Fruit fly (Drosophila melanogaster): ENCODE results near the gene Ddrgk1.

Gene Ddrgk1

DNA sequence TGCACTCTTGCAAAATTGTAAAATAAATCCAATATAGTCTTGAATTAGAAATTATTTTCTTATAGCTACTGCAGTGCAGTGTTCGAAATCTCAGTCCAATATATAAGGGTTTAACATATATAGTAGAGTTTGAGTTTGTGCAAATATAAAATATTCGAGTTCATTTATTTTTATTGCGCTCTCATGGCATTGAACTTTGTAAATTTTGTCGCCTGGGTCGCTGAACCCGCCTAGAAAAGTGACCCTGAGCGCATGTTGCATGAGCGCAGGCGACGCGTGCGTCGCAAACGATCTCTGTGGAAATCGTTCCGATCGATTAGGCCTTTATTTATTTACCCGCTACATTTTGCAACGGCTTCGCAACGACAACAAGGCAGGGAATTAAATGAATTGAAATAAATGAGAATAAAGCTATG lies 14.9 kb upstream of the Ddrgk1 start:
- TF ChIP-seq hb (GFP tag; IDR thresholded peaks at IDR 0.05; ENCODE audit: partially characterized antibody) (no peak), lilli (GFP tag; optimal IDR thresholded peaks at IDR 0.05) (peak; percentile 30), lola (GFP tag; optimal IDR thresholded peaks at IDR 0.05) (peak in 1 of 3 experiments; percentile 66), disco-r (GFP tag; optimal IDR thresholded peaks at IDR 0.05) (no peak), NfI (GFP tag; optimal IDR thresholded peaks at IDR 0.05) (peak; percentile 19), CG12769 (tag; optimal IDR thresholded peaks at IDR 0.05) (no peak), CG12391 (tag; optimal IDR thresholded peaks at IDR 0.05) (peak; percentile 66), CG43689 (GFP tag; IDR thresholded peaks at IDR 0.05) (no peak), Bteb2 (GFP tag; optimal IDR thresholded peaks at IDR 0.05) (no peak), lbe (GFP tag; optimal IDR thresholded peaks at IDR 0.05) (no peak), Bgb (GFP tag; IDR thresholded peaks at IDR 0.05; ENCODE audit: partially characterized antibody) (no peak), CG18476 (GFP tag; optimal IDR thresholded peaks at IDR 0.05) (peak; percentile 29), ewg (GFP tag; optimal IDR thresholded peaks at IDR 0.05) (peak; percentile 12), Dip2 (GFP tag; IDR thresholded peaks at IDR 0.05) (no peak), grau (tag; optimal IDR thresholded peaks at IDR 0.05) (peak; percentile 40), fd102C (GFP tag; optimal IDR thresholded peaks at IDR 0.05) (no peak), CG17829 (tag; optimal IDR thresholded peaks at IDR 0.05) (peak; percentile 23), D19B (GFP tag; optimal IDR thresholded peaks at IDR 0.05) (no peak), ham (GFP tag; IDR thresholded peaks at IDR 0.05) (no peak), vnd (GFP tag; IDR thresholded peaks at IDR 0.05; ENCODE audit: partially characterized antibody) (no peak), Ptx1 (GFP tag; IDR thresholded peaks at IDR 0.05) (peak; percentile 39), bcd (GFP tag; optimal IDR thresholded peaks at IDR 0.05) (no peak), wor (GFP tag; IDR thresholded peaks at IDR 0.05) (0 out of 2 replicates have a peak, but pooled peaks have one; percentile 18), slp2 (GFP tag; optimal IDR thresholded peaks at IDR 0.05) (peak; percentile 12), Nf-YA (GFP tag; IDR thresholded peaks at IDR 0.05) (no peak), dmrt99B (tag; optimal IDR thresholded peaks at IDR 0.05) (no peak), nmo (GFP tag; optimal IDR thresholded peaks at IDR 0.05) (peak; percentile 54), CG4282 (GFP tag; optimal IDR thresholded peaks at IDR 0.05) (no peak), seq (GFP tag; IDR thresholded peaks at IDR 0.05) (peak; percentile 37; the same call in 1 of the 2 replicates), CG1529 (GFP tag; optimal IDR thresholded peaks at IDR 0.05) (peak; percentile 41), sd (tag; optimal IDR thresholded peaks at IDR 0.05) (no peak), CG4404 (GFP tag; IDR thresholded peaks at IDR 0.05) (no peak), zf30C (GFP tag; optimal IDR thresholded peaks at IDR 0.05) (no peak), p53 (GFP tag; optimal IDR thresholded peaks at IDR 0.05) (no peak), inv (GFP tag; IDR thresholded peaks at IDR 0.05; ENCODE audit: partially characterized antibody) (no peak), nau (GFP tag; optimal IDR thresholded peaks at IDR 0.05) (no peak), CG9727 (GFP tag; optimal IDR thresholded peaks at IDR 0.05) (peak; percentile 6), gsb (GFP tag; IDR thresholded peaks at IDR 0.05) (no peak), B-H2 (GFP tag; optimal IDR thresholded peaks at IDR 0.05) (no peak), CG6689 (GFP tag; IDR thresholded peaks at IDR 0.05) (peak; percentile 24), CG8359 (GFP tag; optimal IDR thresholded peaks at IDR 0.05; ENCODE audit: borderline replicate concordance) (no peak), H15 (GFP tag; IDR thresholded peaks at IDR 0.05) (no peak), CG3726 (GFP tag; IDR thresholded peaks at IDR 0.05) (no peak), CG13287 (GFP tag; IDR thresholded peaks at IDR 0.05; ENCODE audit: partially characterized antibody) (no peak), CG12942 (GFP tag; optimal IDR thresholded peaks at IDR 0.05) (no peak), tx (GFP tag; optimal IDR thresholded peaks at IDR 0.05) (no peak), CG42726 (GFP tag; IDR thresholded peaks at IDR 0.05; ENCODE audit: partially characterized antibody) (no peak), abd-A (tag; optimal IDR thresholded peaks at IDR 0.05) (no peak), fru (optimal IDR thresholded peaks at IDR 0.05) (no peak), HLH54F (GFP tag; optimal IDR thresholded peaks at IDR 0.05) (peak; percentile 3), fu2 (GFP tag; optimal IDR thresholded peaks at IDR 0.05) (no peak)
